Worm (Caenorhabditis elegans) whole organism, late embryonic: ENCODE results near the gene sri-57.

Source experiments
- F13H6.1 ChIP-seq: sonication (generic microtip); optimal IDR thresholded peaks from 2 replicates; lab custom pipeline; 2016; ENCODE audit warnings: missing genetic modification characterization, missing compliant biosample characterization
- ceh-31 ChIP-seq: sonication (generic microtip); optimal IDR thresholded peaks from 2 replicates; lab custom pipeline; 2016; ENCODE audit warnings: missing genetic modification characterization, missing compliant biosample characterization
- ceh-34 ChIP-seq: sonication (generic microtip); optimal IDR thresholded peaks from 2 replicates; lab custom pipeline; 2016; ENCODE audit warnings: mild to moderate bottlenecking, missing genetic modification characterization, missing compliant biosample characterization
- che-1 ChIP-seq: sonication (generic microtip); optimal IDR thresholded peaks from 2 replicates; lab custom pipeline; 2016; ENCODE audit warnings: mild to moderate bottlenecking, missing genetic modification characterization, missing compliant biosample characterization
- elt-2 ChIP-seq: sonication (generic microtip); optimal IDR thresholded peaks from 2 replicates; lab custom pipeline; 2016; ENCODE audit warnings: missing genetic modification reagents, missing genetic modification characterization, missing compliant biosample characterization
- hlh-30 ChIP-seq: sonication (generic microtip); optimal IDR thresholded peaks from 2 replicates; lab custom pipeline; 2017; ENCODE audit warnings: antibody characterized with exemption, missing genetic modification characterization, missing compliant biosample characterization; ENCODE audit not compliant: insufficient read depth
- nhr-11 ChIP-seq: fragments of 150-350 bp; optimal IDR thresholded peaks from 2 replicates; lab custom pipeline; 2014; ENCODE audit warnings: missing biosample characterization, missing genetic modification characterization
- pha-4 ChIP-seq: fragments of 150-350 bp; optimal IDR thresholded peaks from 2 replicates; lab custom pipeline; 2018; ENCODE audit warnings: missing biosample characterization, missing genetic modification reagents, missing genetic modification characterization
- sox-4 ChIP-seq: sonication (generic microtip); optimal IDR thresholded peaks from 2 replicates; lab custom pipeline; 2017; ENCODE audit warnings: mild to moderate bottlenecking, missing genetic modification characterization, inconsistent platforms, missing compliant biosample characterization

DNA sequence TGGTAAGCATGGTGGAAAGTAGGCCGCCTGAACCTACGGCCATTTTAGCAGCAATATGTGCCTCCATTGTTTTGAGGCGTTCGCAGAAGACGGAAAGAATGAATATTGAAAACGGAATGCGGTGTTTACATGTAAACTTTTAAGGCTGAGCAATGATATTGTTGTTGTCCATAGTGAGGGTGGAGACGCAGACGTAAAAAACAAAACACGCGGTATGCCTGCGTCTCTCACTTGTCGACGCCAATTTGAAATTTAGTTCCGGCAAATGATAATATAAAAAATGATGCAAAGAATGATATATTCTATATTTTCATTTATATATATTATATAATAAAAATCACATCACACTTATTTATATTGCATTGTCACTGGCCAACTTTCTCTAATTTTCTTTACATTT lies 35.7 kb upstream of the sri-57 start, which contains the start of gene Y47G7B.2:
- no peak for TF ChIP-seq ceh-34
- no peak for TF ChIP-seq F13H6.1 (tag; lab: Kevin White, UChicago)
- TF ChIP-seq nhr-11 (tag; lab: Kevin White, UChicago): no peak
- TF ChIP-seq pha-4 (tag; lab: Kevin White, UChicago): no peak
- TF ChIP-seq ceh-31 (tag; lab: Kevin White, UChicago): no peak
- no peak for TF ChIP-seq sox-4 (tag; lab: Kevin White, UChicago)
- no peak for TF ChIP-seq hlh-30 (tag; lab: Kevin White, UChicago)
- no peak for TF ChIP-seq elt-2 (tag; lab: Kevin White, UChicago)
- TF ChIP-seq che-1 (tag; lab: Kevin White, UChicago): no peak
